Worm (Caenorhabditis elegans) whole organism, midembryonic: Measurements from ENCODE around the gene lipl-8.

Source experiments
- T22C8.4 ChIP-seq: fragments of 200-800 bp; sonication (Bioruptor generic); IDR thresholded peaks from 2 replicates; pipeline ENCODE4 v1.3.6; 2022; ENCODE audit warnings: missing genetic modification characterization, missing compliant biosample characterization
- cog-1 ChIP-seq: sonication (generic microtip); optimal IDR thresholded peaks from 2 replicates; lab custom pipeline; 2016; ENCODE audit warnings: missing genetic modification characterization, missing compliant biosample characterization
- flt-1 ChIP-seq: fragments of 200-800 bp; sonication (Bioruptor generic); IDR thresholded peaks from 2 replicates; pipeline ENCODE4 v1.3.6; 2022; ENCODE audit warnings: missing genetic modification characterization, missing compliant biosample characterization
- klf-2 ChIP-seq: fragments of 200-800 bp; sonication (Bioruptor generic); conservative IDR thresholded peaks from 2 replicates; pipeline ENCODE4 v1.3.6; 2022; ENCODE audit warnings: missing genetic modification reagents, missing genetic modification characterization, missing compliant biosample characterization
- med-1 ChIP-seq: sonication (generic microtip); optimal IDR thresholded peaks from 2 replicates; lab custom pipeline; 2017; ENCODE audit warnings: missing genetic modification characterization, mild to moderate bottlenecking, missing compliant biosample characterization, antibody characterized with exemption, missing genetic modification reagents; ENCODE audit not compliant: insufficient read depth
- ref-1 ChIP-seq: fragments of 200-800 bp; sonication (Bioruptor generic); conservative IDR thresholded peaks from 2 replicates; pipeline ENCODE4 v1.3.6; 2022; ENCODE audit warnings: missing genetic modification reagents, missing genetic modification characterization, missing compliant biosample characterization
- ztf-23 ChIP-seq: fragments of 200-800 bp; sonication (Bioruptor generic); IDR thresholded peaks from 2 replicates; pipeline ENCODE4 v1.3.6; 2022; ENCODE audit warnings: missing genetic modification reagents, missing genetic modification characterization, missing compliant biosample characterization

ce11 chrV:14696604-14697307 is 51.8 kb downstream of the lipl-8 start, which contains the start of gene unc-112:
- TF ChIP-seq klf-2 (0 out of 2 replicates have a peak, but pooled peaks have one; percentile 38), T22C8.4 (GFP tag; lab: Robert Waterston, UW) (no peak), ref-1 (no peak), flt-1 (GFP tag; lab: Robert Waterston, UW) (0 out of 2 replicates have a peak, but pooled peaks have one; percentile 11), cog-1 (tag; lab: Kevin White, UChicago) (peak; percentile 92), med-1 (GFP tag; lab: Kevin White, UChicago) (no peak), ztf-23 (peak; percentile 66; the same call in 1 of the 2 replicates)
